Worm (Caenorhabditis elegans) whole organism, L3 larva: ENCODE data around the gene Y37B11A.3.

ENCODE experiments used
- ceh-28 ChIP-seq: fragments of 150-350 bp; optimal IDR thresholded peaks from 2 replicates; lab custom pipeline; 2014; ENCODE audit warnings: missing biosample characterization, missing genetic modification reagents, missing genetic modification characterization
- elt-2 ChIP-seq: sonication (generic microtip); optimal IDR thresholded peaks from 2 replicates; lab custom pipeline; 2016; ENCODE audit warnings: missing genetic modification reagents, mild to moderate bottlenecking, missing genetic modification characterization, missing compliant biosample characterization
- jun-1 ChIP-seq: fragments of 150-350 bp; optimal IDR thresholded peaks from 2 replicates; lab custom pipeline; 2014; ENCODE audit warnings: missing biosample characterization, missing genetic modification reagents, missing genetic modification characterization
- pqm-1 ChIP-seq: fragments of 150-350 bp; optimal IDR thresholded peaks from 2 replicates; lab custom pipeline; 2017; ENCODE audit warnings: missing biosample characterization, missing genetic modification characterization, inconsistent platforms
- unc-39 ChIP-seq: sonication (generic microtip); optimal IDR thresholded peaks from 4 replicates; lab custom pipeline; 2017; ENCODE audit warnings: missing biosample characterization, missing genetic modification characterization
- ztf-11 ChIP-seq: fragments of 150-350 bp; optimal IDR thresholded peaks from 2 replicates; lab custom pipeline; 2014; ENCODE audit warnings: missing biosample characterization, missing genetic modification characterization

Gene Y37B11A.3

DNA sequence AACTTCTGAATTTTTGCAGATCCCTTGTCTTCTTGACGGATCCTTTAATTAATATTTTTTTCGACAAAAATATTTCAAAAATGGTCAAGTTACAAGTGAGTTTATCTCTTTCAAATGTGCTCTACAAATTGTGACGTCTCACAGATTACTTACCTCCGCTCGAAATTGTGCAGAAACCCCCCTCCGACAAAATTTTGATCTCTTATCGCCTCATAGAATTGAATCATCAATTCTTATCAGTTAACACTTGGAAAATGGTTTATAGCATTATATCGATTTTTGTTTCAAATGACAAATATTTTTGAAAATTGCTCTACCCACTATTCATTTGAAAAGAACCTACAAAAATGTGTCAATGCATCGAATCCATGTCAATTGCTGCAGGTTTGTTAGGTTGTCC lies 50.2 kb downstream of the Y37B11A.3 start, which contains the start of gene B0244.10:
TSS of gene B0244.10 (plus strand) at position 254 of the 400 bp plus-strand sequence.
- TF ChIP-seq elt-2 (tag; lab: Kevin White, UChicago) (peak; percentile 85), ztf-11 (tag; lab: Kevin White, UChicago) (no peak), jun-1 (tag; lab: Kevin White, UChicago) (peak; percentile 4), unc-39 (tag; lab: Kevin White, UChicago) (no peak), ceh-28 (tag; lab: Kevin White, UChicago) (peak; percentile 1), pqm-1 (tag; lab: Kevin White, UChicago) (peak; percentile 79)
